Worm (Caenorhabditis elegans) whole organism, young adult: ENCODE measurements around the gene T09F3.4.

Experiments used
- B0336.3 ChIP-seq: fragments of 200-800 bp; sonication (Bioruptor generic); IDR thresholded peaks from 2 replicates; pipeline ENCODE4 v1.3.6; 2022; ENCODE audit warnings: missing genetic modification characterization, missing compliant biosample characterization
- Y67H2A.10 ChIP-seq: fragments of 200-800 bp; sonication (Bioruptor generic); conservative IDR thresholded peaks from 2 replicates; pipeline ENCODE4 v1.3.6; 2022; ENCODE audit warnings: missing genetic modification reagents, missing genetic modification characterization, missing compliant biosample characterization
- ceh-91 ChIP-seq: fragments of 200-800 bp; sonication (Bioruptor generic); IDR thresholded peaks from 2 replicates; pipeline ENCODE4 v1.3.6; 2022; ENCODE audit warnings: missing genetic modification reagents, missing genetic modification characterization, missing compliant biosample characterization
- hlh-12 ChIP-seq: sonication (generic microtip); optimal IDR thresholded peaks from 2 replicates; lab custom pipeline; 2016; ENCODE audit warnings: missing genetic modification characterization, missing compliant biosample characterization
- mel-28 ChIP-seq: sonication (generic microtip); optimal IDR thresholded peaks from 2 replicates; lab custom pipeline; 2016; ENCODE audit warnings: borderline replicate concordance, mild to moderate bottlenecking, missing genetic modification characterization, missing compliant biosample characterization
- nfya-1 ChIP-seq: sonication (generic microtip); optimal IDR thresholded peaks from 2 replicates; lab custom pipeline; 2017; ENCODE audit warnings: antibody characterized with exemption, missing compliant biosample characterization, missing genetic modification characterization, borderline replicate concordance; ENCODE audit not compliant: insufficient read depth
- snpc-4 ChIP-seq, 5 experiments: fragments of 150-350 bp in 1 of 5; sonication (generic microtip) in 4 of 5; optimal IDR thresholded peaks; 2 replicates each; lab custom pipeline; 2014 to 2018; ENCODE audit warnings: missing genetic modification characterization in 5 of 5, missing biosample characterization in 3 of 5, antibody characterized with exemption in 2 of 5, mild to moderate bottlenecking in 2 of 5, missing compliant biosample characterization in 2 of 5, missing genotype in 2 of 5, moderate library complexity in 2 of 5, missing genetic modification reagents in 1 of 5
- unc-62 ChIP-seq: fragments of 150-350 bp; optimal IDR thresholded peaks from 2 replicates; lab custom pipeline; 2014; ENCODE audit warnings: missing biosample characterization, missing genetic modification reagents, missing genetic modification characterization

DNA sequence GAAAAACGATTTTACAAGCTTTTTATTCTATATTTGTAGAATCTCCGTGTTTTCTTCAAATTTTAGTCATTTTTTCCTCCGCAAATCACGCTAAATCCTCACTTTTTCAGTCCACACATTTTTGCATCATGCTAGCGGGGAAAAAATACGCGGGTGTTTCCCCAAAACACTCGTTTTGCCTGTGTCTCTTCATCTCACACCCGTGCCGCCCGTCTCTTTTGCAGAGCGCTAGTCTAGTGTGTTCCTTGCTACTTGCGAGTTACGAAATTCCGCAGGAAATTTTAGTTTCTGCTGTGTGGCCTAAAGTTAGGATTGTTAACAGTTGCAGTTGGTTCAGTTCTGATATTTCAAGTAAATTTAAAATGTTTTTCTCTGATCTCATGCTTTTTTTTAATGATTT, 50.2 kb downstream of the T09F3.4 start:
- no peak for TF ChIP-seq Y67H2A.10 (GFP tag; lab: Robert Waterston, UW)
- no peak for TF ChIP-seq snpc-4 (GFP tag; optimal IDR thresholded peaks at IDR 0.05; lab: Kevin White, UChicago)
- TF ChIP-seq snpc-4 (tag; optimal IDR thresholded peaks at IDR 0.05; lab: Kevin White, UChicago), result no peak
- no peak for TF ChIP-seq unc-62 (GFP tag; lab: Kevin White, UChicago)
- no peak for TF ChIP-seq hlh-12 (tag; lab: Kevin White, UChicago)
- no peak for TF ChIP-seq mel-28
- TF ChIP-seq B0336.3 (GFP tag; lab: Robert Waterston, UW), result peak; percentile 46; the same call in 1 of the 2 replicates
- TF ChIP-seq nfya-1 (tag; lab: Kevin White, UChicago), result no peak
- TF ChIP-seq ceh-91 (GFP tag; lab: Robert Waterston, UW), result no peak
